Worm (Caenorhabditis elegans) whole organism, early embryonic: Measurements from ENCODE around the gene phf-10.

Experiments
- ama-1 ChIP-seq: fragments of 150-350 bp; optimal IDR thresholded peaks from 2 replicates; lab custom pipeline; 2014
- ceh-13 ChIP-seq: fragments of 200-800 bp; sonication (Bioruptor generic); optimal IDR thresholded peaks from 2 replicates; lab custom pipeline; 2018; ENCODE audit warnings: mild to moderate bottlenecking, missing genetic modification characterization, missing compliant biosample characterization
- ceh-36 ChIP-seq: sonication (generic microtip); optimal IDR thresholded peaks from 2 replicates; lab custom pipeline; 2016; ENCODE audit warnings: missing genetic modification characterization, inconsistent platforms, missing compliant biosample characterization
- flt-1 ChIP-seq: fragments of 200-800 bp; sonication (Bioruptor generic); IDR thresholded peaks from 2 replicates; pipeline ENCODE4 v1.3.6; 2022; ENCODE audit warnings: missing genetic modification characterization, missing compliant biosample characterization
- hnd-1 ChIP-seq: sonication (generic microtip); optimal IDR thresholded peaks from 2 replicates; lab custom pipeline; 2016; ENCODE audit warnings: missing genetic modification characterization, missing compliant biosample characterization
- pes-1 ChIP-seq: fragments of 200-800 bp; sonication (Bioruptor generic); IDR thresholded peaks from 2 replicates; pipeline ENCODE4 v1.3.6; 2022; ENCODE audit warnings: missing genetic modification reagents, missing genetic modification characterization, missing compliant biosample characterization
- scrt-1 ChIP-seq: fragments of 200-800 bp; sonication (Bioruptor generic); IDR thresholded peaks from 2 replicates; pipeline ENCODE4 v1.3.6; 2022; ENCODE audit warnings: missing genetic modification characterization, missing compliant biosample characterization

- TF ChIP-seq flt-1 (GFP tag; lab: Robert Waterston, UW) (no peak), pes-1 (peak; percentile 56; the same call in 1 of the 2 replicates), scrt-1 (GFP tag; lab: Robert Waterston, UW) (no peak), hnd-1 (tag; lab: Kevin White, UChicago) (no peak), ama-1 (lab: Kevin White, UChicago) (no peak), ceh-36 (tag; lab: Kevin White, UChicago) (no peak), ceh-13 (GFP tag; lab: Kevin White, UChicago) (no peak)
Measured at ce11 chrV:311485-312090, at the start of gene phf-10.
